Worm (Caenorhabditis elegans) whole organism, late embryonic: Measurements from ENCODE around the gene pdzd-8.

Source experiments
- ama-1 ChIP-seq: fragments of 150-350 bp; optimal IDR thresholded peaks from 2 replicates; lab custom pipeline; 2014
- ceh-34 ChIP-seq: sonication (generic microtip); optimal IDR thresholded peaks from 2 replicates; lab custom pipeline; 2016; ENCODE audit warnings: mild to moderate bottlenecking, missing genetic modification characterization, missing compliant biosample characterization
- pha-4 ChIP-seq: fragments of 150-350 bp; optimal IDR thresholded peaks from 2 replicates; lab custom pipeline; 2018; ENCODE audit warnings: missing biosample characterization, missing genetic modification reagents, missing genetic modification characterization
- pros-1 ChIP-seq: fragments of 150-350 bp; optimal IDR thresholded peaks from 2 replicates; lab custom pipeline; 2014; ENCODE audit warnings: missing biosample characterization, missing genetic modification reagents, missing genetic modification characterization
- unc-55 ChIP-seq: sonication (generic microtip); optimal IDR thresholded peaks from 2 replicates; lab custom pipeline; 2017; ENCODE audit warnings: missing biosample characterization, missing genetic modification reagents, missing genetic modification characterization
- unc-86 ChIP-seq: sonication (generic microtip); optimal IDR thresholded peaks from 2 replicates; lab custom pipeline; 2016; ENCODE audit warnings: missing genetic modification characterization, missing compliant biosample characterization
- ztf-16 ChIP-seq: sonication (generic microtip); optimal IDR thresholded peaks from 2 replicates; lab custom pipeline; 2017; ENCODE audit warnings: missing genetic modification characterization, missing compliant biosample characterization

DNA sequence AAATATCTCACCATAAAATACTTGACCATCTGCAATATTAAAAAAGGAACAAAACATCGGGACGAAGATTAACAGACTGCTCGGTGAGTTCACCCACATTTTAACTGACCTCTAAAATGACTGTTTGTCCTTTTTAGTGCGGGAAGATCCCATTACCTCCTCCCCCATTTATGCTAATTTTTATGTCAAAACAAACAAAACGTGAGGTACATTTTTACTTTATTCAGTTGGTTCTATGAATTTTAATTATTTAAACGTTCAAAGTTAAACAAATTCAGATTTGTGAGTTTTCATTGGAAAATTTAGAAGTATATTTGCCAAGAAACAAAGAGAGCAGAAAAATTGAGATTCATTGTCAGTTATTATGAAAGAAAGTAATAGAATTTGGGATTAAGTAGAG, 27.3 kb downstream of the pdzd-8 start, which contains the start of gene C53D6.8:
- TF ChIP-seq unc-55 (GFP tag; lab: Kevin White, UChicago) (no peak), ztf-16 (tag; lab: Kevin White, UChicago) (no peak), ceh-34 (tag; lab: Kevin White, UChicago) (no peak), pros-1 (tag; lab: Kevin White, UChicago) (no peak), unc-86 (tag; lab: Kevin White, UChicago) (no peak), ama-1 (lab: Kevin White, UChicago) (no peak), pha-4 (tag; lab: Kevin White, UChicago) (no peak)
